Worm (Caenorhabditis elegans) whole organism, L4 larva: ENCODE data around the gene F49E11.2.

Experiments
- R02D3.7 ChIP-seq: fragments of 150-350 bp; sonication (generic microtip); optimal IDR thresholded peaks from 3 replicates; lab custom pipeline; 2014; ENCODE audit warnings: missing biosample characterization, missing genetic modification characterization
- ceh-62 ChIP-seq: sonication (generic microtip); optimal IDR thresholded peaks from 2 replicates; lab custom pipeline; 2017; ENCODE audit warnings: missing biosample characterization, missing genetic modification characterization
- gei-8 ChIP-seq: fragments of 200-800 bp; sonication (Bioruptor generic); optimal IDR thresholded peaks from 2 replicates; lab custom pipeline; 2018; ENCODE audit warnings: mild to moderate bottlenecking, missing genetic modification characterization, missing compliant biosample characterization
- mxl-3 ChIP-seq: fragments of 200-800 bp; sonication (Bioruptor generic); optimal IDR thresholded peaks from 2 replicates; lab custom pipeline; 2018; ENCODE audit warnings: mild to moderate bottlenecking, missing genetic modification characterization, missing compliant biosample characterization
- nhr-28 ChIP-seq: fragments of 150-350 bp; optimal IDR thresholded peaks from 2 replicates; lab custom pipeline; 2014; ENCODE audit warnings: missing biosample characterization, missing genetic modification characterization
- pha-4 ChIP-seq, 2 experiments: fragments of 150-350 bp in 1 of 2; fragments of 200-800 bp in 1 of 2; sonication (Bioruptor generic) in 1 of 2; IDR thresholded peaks in 1 of 2; optimal IDR thresholded peaks in 1 of 2; 2 replicates each; pipeline versions ENCODE4 v1.3.6 to Lab custom; 2014 to 2022; ENCODE audit warnings: missing genetic modification characterization in 2 of 2, missing genetic modification reagents in 2 of 2, missing biosample characterization in 1 of 2, missing compliant biosample characterization in 1 of 2

- TF ChIP-seq pha-4 (GFP tag; IDR thresholded peaks at IDR 0.05; lab: Robert Waterston, UW): no peak
- no peak for TF ChIP-seq pha-4 (tag; optimal IDR thresholded peaks at IDR 0.05; lab: Kevin White, UChicago)
- no peak for TF ChIP-seq nhr-28 (tag; lab: Kevin White, UChicago)
- no peak for TF ChIP-seq gei-8
- TF ChIP-seq R02D3.7 (tag; lab: Kevin White, UChicago): no peak
- no peak for TF ChIP-seq ceh-62 (tag; lab: Kevin White, UChicago)
- no peak for TF ChIP-seq mxl-3 (GFP tag; lab: Kevin White, UChicago)
Measured at ce11 chrIV:13068451-13068850, 29.7 kb upstream of the F49E11.2 start, which contains the start of gene scl-6.
